Fruit fly (Drosophila melanogaster): Measurements from ENCODE around the gene Galk.

dm6 chr3L:8953962-8954647 is 31.8 kb downstream of the Galk start, which contains the start of the genes CG43783 and orb2:
- TF ChIP-seq insv (GFP tag; optimal IDR thresholded peaks at IDR 0.05) (no peak), CG2116 (GFP tag; optimal IDR thresholded peaks at IDR 0.05) (peak; percentile 72), croc (GFP tag; conservative IDR thresholded peaks at IDR 0.05) (no peak), CG1529 (GFP tag; optimal IDR thresholded peaks at IDR 0.05) (no peak), Asciz (GFP tag; optimal IDR thresholded peaks at IDR 0.05) (no peak), CG2712 (tag; optimal IDR thresholded peaks at IDR 0.05) (no peak), tx (GFP tag; optimal IDR thresholded peaks at IDR 0.05) (no peak), cato (GFP tag; optimal IDR thresholded peaks at IDR 0.05; ENCODE audit: borderline replicate concordance) (no peak), CG8478 (optimal IDR thresholded peaks at IDR 0.05) (no peak), TFAM (GFP tag; optimal IDR thresholded peaks at IDR 0.05) (no peak)
